Fruit fly (Drosophila melanogaster) whole organism, prepupa: ENCODE measurements around the gene CG31465.
A peak's percentile ranks its signal among the peaks of the same experiment; 100 is the strongest.

Experiments used
- Blimp-1 ChIP-seq: fragments of 200-800 bp; sonication (Bioruptor generic); optimal IDR thresholded peaks from 3 replicates; lab custom pipeline; 2017; ENCODE audit warnings: missing biosample characterization, missing genetic modification characterization, mild to moderate bottlenecking, moderate library complexity, missing genetic modification reagents
- CG10631 ChIP-seq: fragments of 200-800 bp; sonication (Bioruptor generic); optimal IDR thresholded peaks from 2 replicates; lab custom pipeline; 2016; ENCODE audit warnings: missing biosample characterization, missing genetic modification characterization
- CG10669 ChIP-seq: fragments of 200-800 bp; sonication (Bioruptor generic); optimal IDR thresholded peaks from 3 replicates; lab custom pipeline; 2018; ENCODE audit warnings: missing biosample characterization, mild to moderate bottlenecking, missing genetic modification characterization, moderate library complexity
- CG11294 ChIP-seq: fragments of 200-800 bp; sonication (Bioruptor generic); IDR thresholded peaks from 2 replicates; pipeline ENCODE4 v1.3.6; 2022; ENCODE audit warnings: missing biosample characterization, missing genetic modification characterization
- CG11902 ChIP-seq: fragments of 200-800 bp; sonication (Bioruptor generic); optimal IDR thresholded peaks from 3 replicates; lab custom pipeline; 2016; ENCODE audit warnings: missing biosample characterization, missing genetic modification characterization
- CG15336 ChIP-seq: fragments of 200-800 bp; sonication (Bioruptor generic); IDR thresholded peaks from 2 replicates; pipeline ENCODE4 v1.3.6; 2022; ENCODE audit warnings: missing biosample characterization, missing genetic modification characterization
- CG1621 ChIP-seq: fragments of 200-800 bp; sonication (Bioruptor generic); optimal IDR thresholded peaks from 3 replicates; lab custom pipeline; 2018; ENCODE audit warnings: missing biosample characterization, mild to moderate bottlenecking, missing genetic modification characterization
- CG16779 ChIP-seq: fragments of 200-800 bp; sonication (Bioruptor generic); optimal IDR thresholded peaks from 3 replicates; lab custom pipeline; 2017; ENCODE audit warnings: missing biosample characterization, mild to moderate bottlenecking, missing genetic modification characterization
- CG3032 ChIP-seq: fragments of 200-800 bp; optimal IDR thresholded peaks from 2 replicates; lab custom pipeline; 2019; ENCODE audit warnings: missing biosample characterization, mild to moderate bottlenecking, missing genetic modification characterization, moderate library complexity
- CG32006 ChIP-seq: fragments of 200-800 bp; sonication (Bioruptor generic); optimal IDR thresholded peaks from 3 replicates; lab custom pipeline; 2017; ENCODE audit warnings: missing biosample characterization, mild to moderate bottlenecking, missing genetic modification characterization
- CG34406 ChIP-seq: fragments of 200-800 bp; sonication (Bioruptor generic); optimal IDR thresholded peaks from 3 replicates; lab custom pipeline; 2016; ENCODE audit warnings: missing biosample characterization, missing genetic modification characterization
- CG3919 ChIP-seq: fragments of 200-800 bp; sonication (Bioruptor generic); optimal IDR thresholded peaks from 3 replicates; lab custom pipeline; 2016; ENCODE audit warnings: missing biosample characterization, missing genetic modification characterization
- CG4318 ChIP-seq: fragments of 200-800 bp; sonication (Bioruptor generic); optimal IDR thresholded peaks from 3 replicates; lab custom pipeline; 2017; ENCODE audit warnings: missing biosample characterization, mild to moderate bottlenecking, missing genetic modification characterization
- CG6163 ChIP-seq: fragments of 200-800 bp; sonication (Bioruptor generic); IDR thresholded peaks from 3 replicates; pipeline ENCODE4 v1.3.6; 2022; ENCODE audit warnings: missing biosample characterization, missing genetic modification characterization
- CG6276 ChIP-seq: fragments of 200-800 bp; sonication (Bioruptor generic); optimal IDR thresholded peaks from 2 replicates; lab custom pipeline; 2017; ENCODE audit warnings: missing biosample characterization, mild to moderate bottlenecking, missing genetic modification characterization
- CG6854 ChIP-seq: fragments of 200-800 bp; sonication (Bioruptor generic); optimal IDR thresholded peaks from 2 replicates; lab custom pipeline; 2017; ENCODE audit warnings: missing biosample characterization, mild to moderate bottlenecking, missing genetic modification characterization
- CG8119 ChIP-seq: fragments of 200-800 bp; sonication (Bioruptor generic); IDR thresholded peaks from 3 replicates; pipeline ENCODE4 v1.3.6; 2022; ENCODE audit warnings: missing biosample characterization, missing genetic modification characterization
- CG8319 ChIP-seq: fragments of 200-800 bp; sonication (Bioruptor generic); optimal IDR thresholded peaks from 3 replicates; lab custom pipeline; 2016; ENCODE audit warnings: missing biosample characterization, missing genetic modification characterization
- CG8632 ChIP-seq: fragments of 200-800 bp; sonication (Bioruptor generic); optimal IDR thresholded peaks from 3 replicates; lab custom pipeline; 2016; ENCODE audit warnings: missing biosample characterization, missing genetic modification characterization
- CG9139 ChIP-seq: fragments of 200-800 bp; sonication (Bioruptor generic); optimal IDR thresholded peaks from 3 replicates; lab custom pipeline; 2017; ENCODE audit warnings: missing biosample characterization, mild to moderate bottlenecking, missing genetic modification characterization
- Eip78C ChIP-seq: fragments of 200-800 bp; sonication (Bioruptor generic); peaks from one replicate; lab custom pipeline; 2016; ENCODE audit warnings: missing biosample characterization, missing genetic modification characterization
- Eip93F ChIP-seq: fragments of 200-800 bp; sonication (Bioruptor generic); optimal IDR thresholded peaks from 2 replicates; lab custom pipeline; 2016; ENCODE audit warnings: missing biosample characterization, mild to moderate bottlenecking, missing genetic modification characterization
- Ets21C ChIP-seq: fragments of 200-800 bp; sonication (Bioruptor generic); optimal IDR thresholded peaks from 3 replicates; lab custom pipeline; 2016; ENCODE audit warnings: missing biosample characterization, missing genetic modification characterization
- Ets96B ChIP-seq: fragments of 200-800 bp; optimal IDR thresholded peaks from 2 replicates; lab custom pipeline; 2019; ENCODE audit warnings: missing biosample characterization, mild to moderate bottlenecking, missing genetic modification characterization, moderate library complexity
- Gug ChIP-seq: fragments of 200-800 bp; sonication (Bioruptor generic); IDR thresholded peaks from 2 replicates; pipeline ENCODE4 v1.3.6; 2022; ENCODE audit warnings: missing biosample characterization, missing genetic modification characterization
- Hr38 ChIP-seq: sonication (Bioruptor generic); optimal IDR thresholded peaks from 2 replicates; lab custom pipeline; 2016; ENCODE audit warnings: missing biosample characterization, missing genetic modification characterization
- Hr39 ChIP-seq: fragments of 200-800 bp; sonication (Bioruptor generic); optimal IDR thresholded peaks from 2 replicates; lab custom pipeline; 2016; ENCODE audit warnings: missing biosample characterization, missing genetic modification characterization
- Hr4 ChIP-seq: fragments of 200-800 bp; sonication (Bioruptor generic); optimal IDR thresholded peaks from 3 replicates; lab custom pipeline; 2016; ENCODE audit warnings: missing biosample characterization, missing genetic modification characterization
- Lpt ChIP-seq: fragments of 200-800 bp; sonication (Bioruptor generic); optimal IDR thresholded peaks from 3 replicates; lab custom pipeline; 2016; ENCODE audit warnings: missing biosample characterization, missing genetic modification characterization
- Met ChIP-seq: fragments of 200-800 bp; sonication (Bioruptor generic); optimal IDR thresholded peaks from 3 replicates; lab custom pipeline; 2016; ENCODE audit warnings: missing biosample characterization, missing genetic modification characterization
- Sox14 ChIP-seq: fragments of 200-800 bp; sonication (Bioruptor generic); optimal IDR thresholded peaks from 3 replicates; lab custom pipeline; 2016; ENCODE audit warnings: missing biosample characterization, missing genetic modification characterization
- cyc ChIP-seq: fragments of 200-800 bp; sonication (Bioruptor generic); optimal IDR thresholded peaks from 3 replicates; lab custom pipeline; 2016; ENCODE audit warnings: missing biosample characterization, missing genetic modification characterization
- dac ChIP-seq: fragments of 200-800 bp; sonication (Bioruptor generic); optimal IDR thresholded peaks from 2 replicates; lab custom pipeline; 2017; ENCODE audit warnings: missing biosample characterization, mild to moderate bottlenecking, missing genetic modification characterization
- dsx ChIP-seq: fragments of 200-800 bp; optimal IDR thresholded peaks from 3 replicates; lab custom pipeline; 2019; ENCODE audit warnings: missing biosample characterization, mild to moderate bottlenecking, missing genetic modification characterization, moderate library complexity; ENCODE audit not compliant: poor library complexity, severe bottlenecking
- eg ChIP-seq: fragments of 200-800 bp; sonication (Bioruptor generic); IDR thresholded peaks from 3 replicates; pipeline ENCODE4 v1.3.6; 2022; ENCODE audit warnings: missing biosample characterization, missing genetic modification characterization
- esn ChIP-seq: fragments of 200-800 bp; sonication (Bioruptor generic); optimal IDR thresholded peaks from 2 replicates; lab custom pipeline; 2016; ENCODE audit warnings: missing biosample characterization, mild to moderate bottlenecking, missing genetic modification characterization, moderate library complexity
- fd59A ChIP-seq: fragments of 200-800 bp; sonication (Bioruptor generic); optimal IDR thresholded peaks from 2 replicates; lab custom pipeline; 2017; ENCODE audit warnings: missing biosample characterization, mild to moderate bottlenecking, missing genetic modification characterization, missing genetic modification reagents
- fd85E ChIP-seq: fragments of 200-800 bp; sonication (Bioruptor generic); optimal IDR thresholded peaks from 3 replicates; lab custom pipeline; 2016; ENCODE audit warnings: missing biosample characterization, missing genetic modification characterization
- fkh ChIP-seq: fragments of 200-800 bp; sonication (Bioruptor generic); optimal IDR thresholded peaks from 3 replicates; lab custom pipeline; 2017; ENCODE audit warnings: missing biosample characterization, mild to moderate bottlenecking, missing genetic modification characterization, moderate library complexity
- net ChIP-seq: fragments of 200-800 bp; sonication (Bioruptor generic); optimal IDR thresholded peaks from 3 replicates; lab custom pipeline; 2016; ENCODE audit warnings: missing biosample characterization, missing genetic modification characterization
- ss ChIP-seq, 2 experiments: fragments of 200-800 bp; sonication (Bioruptor generic); optimal IDR thresholded peaks; 2 replicates in 1 of 2; 3 replicates in 1 of 2; lab custom pipeline; 2017 to 2018; ENCODE audit warnings: mild to moderate bottlenecking in 2 of 2, missing biosample characterization in 2 of 2, missing genetic modification characterization in 2 of 2, moderate library complexity in 1 of 2
- svp ChIP-seq: fragments of 200-800 bp; sonication (Bioruptor generic); peaks from one replicate; lab custom pipeline; 2016; ENCODE audit warnings: missing biosample characterization, missing genetic modification characterization
- vri ChIP-seq: fragments of 200-800 bp; sonication (Bioruptor generic); optimal IDR thresholded peaks from 3 replicates; lab custom pipeline; 2016; ENCODE audit warnings: missing biosample characterization, mild to moderate bottlenecking, missing genetic modification characterization

CG31465 gene

DNA sequence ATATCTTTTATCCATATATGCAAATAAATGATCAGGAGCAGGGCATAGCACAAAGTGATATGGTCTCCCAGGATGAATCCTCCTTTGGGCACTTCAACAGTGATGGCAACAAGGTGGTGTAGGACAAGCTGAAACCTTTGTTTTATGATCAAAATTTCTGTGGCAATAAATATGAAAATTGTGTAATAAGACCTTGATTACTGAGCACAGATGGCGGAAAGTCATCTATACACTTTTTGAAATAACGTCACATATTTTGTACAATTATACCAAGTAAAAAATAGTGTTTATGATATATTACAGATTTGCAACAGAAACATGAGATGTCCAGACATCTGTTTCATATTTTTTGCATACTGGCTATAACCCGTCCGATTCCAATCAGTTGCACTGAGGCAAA is at the start of gene CG31465:
Gene CG31465, plus strand, starts transcription at position 301 of the 400 bp plus-strand sequence.
- TF ChIP-seq CG4318 (GFP tag; lab: Kevin White, UChicago): no peak
- TF ChIP-seq cyc (GFP tag; lab: Kevin White, UChicago): no peak
- TF ChIP-seq Blimp-1: no peak
- no peak for TF ChIP-seq CG3919 (GFP tag; lab: Kevin White, UChicago)
- TF ChIP-seq Eip78C (GFP tag; lab: Kevin White, UChicago): no peak
- no peak for TF ChIP-seq Sox14
- no peak for TF ChIP-seq CG32006 (GFP tag; lab: Kevin White, UChicago)
- no peak for TF ChIP-seq CG6163 (GFP tag; lab: Robert Waterston, UW)
- TF ChIP-seq Eip93F (GFP tag; lab: Kevin White, UChicago): no peak
- no peak for TF ChIP-seq CG8319 (GFP tag; lab: Kevin White, UChicago)
- no peak for TF ChIP-seq CG15336 (GFP tag; lab: Robert Waterston, UW)
- no peak for TF ChIP-seq Ets21C
- no peak for TF ChIP-seq CG10669
- no peak for TF ChIP-seq CG3032 (tag; lab: Kevin White, UChicago)
- TF ChIP-seq CG11294 (GFP tag; lab: Robert Waterston, UW): no peak
- no peak for TF ChIP-seq Hr4 (GFP tag; lab: Kevin White, UChicago)

DNA sequence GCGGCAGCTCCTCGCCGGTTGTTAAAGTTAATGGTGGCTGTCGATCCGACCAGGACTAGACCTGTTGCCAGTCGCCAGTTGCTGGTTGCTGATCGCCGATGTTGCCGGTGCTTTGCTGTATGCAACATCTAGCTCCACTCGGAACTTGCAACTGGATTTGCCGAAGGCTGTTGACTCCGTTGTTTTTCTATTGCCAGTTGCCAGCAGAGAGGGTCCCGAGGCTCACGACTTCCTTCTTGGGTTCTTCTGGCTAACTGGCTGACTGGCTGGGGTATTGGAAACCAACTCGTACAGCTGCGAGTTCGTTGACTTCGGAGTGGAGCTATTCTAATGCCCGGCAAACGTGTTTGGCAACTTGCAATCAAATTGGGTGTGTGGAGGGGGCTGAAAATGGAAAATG is 49.6 kb upstream of the CG31465 start:
- no peak for TF ChIP-seq CG4318 (GFP tag; lab: Kevin White, UChicago)
- TF ChIP-seq CG6276 (GFP tag; lab: Kevin White, UChicago): no peak
- TF ChIP-seq Hr38 (GFP tag; lab: Kevin White, UChicago): no peak
- TF ChIP-seq net (GFP tag; lab: Kevin White, UChicago): no peak
- no peak for TF ChIP-seq esn
- no peak for TF ChIP-seq CG9139 (GFP tag; lab: Kevin White, UChicago)
- no peak for TF ChIP-seq ss (GFP tag; optimal IDR thresholded peaks at IDR 0.05; lab: Kevin White, UChicago)
- TF ChIP-seq CG16779 (tag; lab: Kevin White, UChicago): no peak
- peak; percentile 13; the same call in 1 of the 2 replicates for TF ChIP-seq CG15336 (GFP tag; lab: Robert Waterston, UW)
- no peak for TF ChIP-seq dac (GFP tag; lab: Kevin White, UChicago)
- TF ChIP-seq CG1621 (tag; lab: Kevin White, UChicago): no peak
- TF ChIP-seq svp (GFP tag; lab: Kevin White, UChicago): no peak
- TF ChIP-seq CG11294 (GFP tag; lab: Robert Waterston, UW): no peak
- TF ChIP-seq Met (GFP tag; lab: Kevin White, UChicago): no peak
- TF ChIP-seq Lpt: peak; percentile 75
- TF ChIP-seq CG6163 (GFP tag; lab: Robert Waterston, UW): 0 out of 3 replicates have a peak, but pooled peaks have one; percentile 10
- peak; percentile 6; the same call in 1 of the 3 replicates for TF ChIP-seq eg (GFP tag; lab: Robert Waterston, UW)

DNA sequence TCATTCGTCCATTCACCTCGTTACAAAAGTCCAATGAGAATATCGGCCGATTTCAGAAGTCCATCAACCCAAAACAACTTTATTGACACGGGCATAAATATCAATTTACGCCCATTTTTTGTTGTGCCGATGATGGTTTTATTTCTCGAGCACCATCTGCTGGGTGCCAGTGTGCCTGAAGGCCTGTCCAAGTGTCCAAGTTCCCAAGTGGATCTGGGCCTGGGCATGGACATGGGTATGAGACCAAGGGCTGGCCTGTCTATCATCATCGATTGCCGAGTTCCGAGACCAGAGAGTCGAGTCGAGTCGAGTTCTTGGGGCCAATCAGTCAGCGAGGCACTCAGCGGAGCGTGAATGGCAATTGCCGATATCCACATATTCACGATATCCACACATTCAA is 48.4 kb upstream of the CG31465 start, which contains the start of gene Gr93a:
Gene Gr93a, plus strand, starts transcription at position 301 of the 400 bp plus-strand sequence.
- TF ChIP-seq Ets96B: no peak
- no peak for TF ChIP-seq esn
- TF ChIP-seq CG34406: no peak
- no peak for TF ChIP-seq net (GFP tag; lab: Kevin White, UChicago)

DNA sequence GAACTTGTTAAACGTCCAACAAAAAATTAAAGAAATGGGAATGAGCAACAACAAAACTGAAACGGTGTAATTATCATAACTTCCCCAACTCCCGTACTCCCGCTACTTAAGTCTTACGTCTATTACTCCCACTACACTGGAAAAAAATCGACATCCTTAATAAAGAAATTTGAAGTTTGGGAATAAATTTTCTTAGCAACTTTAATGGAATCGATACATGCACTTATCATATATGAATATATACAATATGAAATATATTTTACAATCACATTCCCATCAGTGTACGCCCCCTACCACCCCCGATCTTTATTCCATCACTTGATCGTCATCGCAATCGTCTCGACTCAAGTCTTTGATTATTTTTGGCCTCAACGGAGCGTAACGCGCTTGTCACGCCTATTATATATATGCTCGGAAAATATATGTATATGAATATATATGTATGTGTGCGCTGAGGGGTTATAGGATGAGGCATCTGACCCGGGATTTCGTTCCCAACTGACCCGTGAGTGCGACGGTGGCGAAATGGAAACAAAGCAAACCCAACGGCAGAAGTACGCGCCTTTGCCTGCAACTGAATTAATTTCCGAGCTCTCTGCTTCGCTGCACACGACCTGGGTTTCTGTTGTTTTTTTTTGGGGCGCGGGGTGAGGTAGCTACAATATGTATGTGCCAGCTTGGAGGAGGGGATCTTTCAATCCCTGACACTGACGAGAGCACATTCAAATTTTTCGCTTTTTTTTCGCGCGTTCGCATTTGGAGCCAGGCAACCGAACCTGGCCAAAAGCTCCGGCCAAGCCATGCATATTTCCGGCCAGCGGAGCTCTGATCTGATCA is 46.2 kb upstream of the CG31465 start:
- TF ChIP-seq fd85E (GFP tag; lab: Kevin White, UChicago) (no peak), Hr39 (GFP tag; lab: Kevin White, UChicago) (no peak), Blimp-1 (no peak), CG11902 (GFP tag; lab: Kevin White, UChicago) (no peak), Hr38 (GFP tag; lab: Kevin White, UChicago) (no peak), CG8632 (GFP tag; lab: Kevin White, UChicago) (no peak), CG4318 (GFP tag; lab: Kevin White, UChicago) (no peak), dsx (GFP tag; lab: Kevin White, UChicago) (peak; percentile 7), CG32006 (GFP tag; lab: Kevin White, UChicago) (peak; percentile 31), CG6854 (no peak), CG6276 (GFP tag; lab: Kevin White, UChicago) (no peak), vri (no peak), Gug (GFP tag; lab: Robert Waterston, UW) (no peak), CG34406 (peak; percentile 37), Met (GFP tag; lab: Kevin White, UChicago) (peak; percentile 34), CG16779 (tag; lab: Kevin White, UChicago) (no peak), CG10669 (no peak), CG10631 (GFP tag; lab: Kevin White, UChicago) (peak; percentile 10), CG8119 (0 out of 3 replicates have a peak, but pooled peaks have one; percentile 16), fkh (GFP tag; lab: Kevin White, UChicago) (no peak), Ets96B (peak; percentile 15), fd59A (GFP tag; lab: Kevin White, UChicago) (no peak), esn (peak; percentile 22)
